Worm (Caenorhabditis elegans) whole organism, young adult: ENCODE measurements around the gene T26C5.2.

Experiments
- B0261.1 ChIP-seq: sonication (generic microtip); optimal IDR thresholded peaks from 2 replicates; lab custom pipeline; 2016; ENCODE audit warnings: mild to moderate bottlenecking, missing genetic modification characterization, moderate library complexity, missing compliant biosample characterization
- C06A6.2 ChIP-seq: fragments of 200-800 bp; sonication (Bioruptor generic); conservative IDR thresholded peaks from 2 replicates; pipeline ENCODE4 v1.3.6; 2022; ENCODE audit warnings: missing genetic modification characterization, missing compliant biosample characterization
- F10E7.11 ChIP-seq: sonication (generic microtip); optimal IDR thresholded peaks from 2 replicates; lab custom pipeline; 2017; ENCODE audit warnings: mild to moderate bottlenecking, missing genetic modification characterization, moderate library complexity, missing compliant biosample characterization
- F23B12.7 ChIP-seq: sonication (generic microtip); optimal IDR thresholded peaks from 2 replicates; lab custom pipeline; 2017; ENCODE audit warnings: missing genetic modification characterization, mild to moderate bottlenecking, missing compliant biosample characterization, antibody characterized with exemption, moderate library complexity; ENCODE audit not compliant: insufficient read depth
- F49E8.2 ChIP-seq: sonication (generic microtip); optimal IDR thresholded peaks from 3 replicates; lab custom pipeline; 2017; ENCODE audit warnings: missing genetic modification characterization, mild to moderate bottlenecking, missing compliant biosample characterization, antibody characterized with exemption, moderate library complexity; ENCODE audit not compliant: insufficient read depth
- F52B5.7 ChIP-seq: sonication (generic microtip); optimal IDR thresholded peaks from 2 replicates; lab custom pipeline; 2016; ENCODE audit warnings: mild to moderate bottlenecking, missing genetic modification characterization, missing compliant biosample characterization
- K12H6.12 ChIP-seq: fragments of 200-800 bp; sonication (Bioruptor generic); optimal IDR thresholded peaks from 2 replicates; lab custom pipeline; 2018; ENCODE audit warnings: mild to moderate bottlenecking, missing genetic modification characterization, missing compliant biosample characterization
- Y67H2A.10 ChIP-seq: fragments of 200-800 bp; sonication (Bioruptor generic); conservative IDR thresholded peaks from 2 replicates; pipeline ENCODE4 v1.3.6; 2022; ENCODE audit warnings: missing genetic modification reagents, missing genetic modification characterization, missing compliant biosample characterization
- aptf-2 ChIP-seq: fragments of 200-800 bp; sonication (Bioruptor generic); conservative IDR thresholded peaks from 2 replicates; pipeline ENCODE4 v1.3.6; 2022; ENCODE audit warnings: missing genetic modification reagents, missing genetic modification characterization, missing compliant biosample characterization
- atf-7 ChIP-seq: sonication (generic microtip); optimal IDR thresholded peaks from 2 replicates; lab custom pipeline; 2017; ENCODE audit warnings: mild to moderate bottlenecking, missing genetic modification characterization, missing compliant biosample characterization
- attf-3 ChIP-seq: fragments of 200-800 bp; sonication (Bioruptor generic); conservative IDR thresholded peaks from 2 replicates; pipeline ENCODE4 v1.3.6; 2022; ENCODE audit warnings: missing genetic modification reagents, missing genetic modification characterization, missing compliant biosample characterization
- cebp-2 ChIP-seq: fragments of 200-800 bp; sonication (Bioruptor generic); IDR thresholded peaks from 2 replicates; pipeline ENCODE4 v1.3.6; 2022; ENCODE audit warnings: missing genetic modification characterization, missing compliant biosample characterization
- ceh-27 ChIP-seq: fragments of 200-800 bp; sonication (Bioruptor generic); optimal IDR thresholded peaks from 2 replicates; lab custom pipeline; 2018; ENCODE audit warnings: mild to moderate bottlenecking, missing genetic modification characterization, moderate library complexity, missing compliant biosample characterization
- ceh-58 ChIP-seq: fragments of 200-800 bp; sonication (Bioruptor generic); IDR thresholded peaks from 2 replicates; pipeline ENCODE4 v1.3.6; 2022; ENCODE audit warnings: missing genetic modification characterization, missing compliant biosample characterization
- ceh-91 ChIP-seq: fragments of 200-800 bp; sonication (Bioruptor generic); IDR thresholded peaks from 2 replicates; pipeline ENCODE4 v1.3.6; 2022; ENCODE audit warnings: missing genetic modification reagents, missing genetic modification characterization, missing compliant biosample characterization
- dpl-1 ChIP-seq: fragments of 150-350 bp; optimal IDR thresholded peaks from 2 replicates; lab custom pipeline; 2014; ENCODE audit warnings: missing biosample characterization, missing genetic modification reagents, missing genetic modification characterization
- gei-17 ChIP-seq: fragments of 200-800 bp; sonication (Bioruptor generic); optimal IDR thresholded peaks from 2 replicates; lab custom pipeline; 2018; ENCODE audit warnings: mild to moderate bottlenecking, missing genetic modification characterization, missing compliant biosample characterization
- hmg-20 ChIP-seq: fragments of 200-800 bp; sonication (Bioruptor generic); IDR thresholded peaks from 2 replicates; pipeline ENCODE4 v1.3.6; 2022; ENCODE audit warnings: missing genetic modification reagents, missing genetic modification characterization, missing compliant biosample characterization
- hrde-1 ChIP-seq: sonication (generic microtip); optimal IDR thresholded peaks from 2 replicates; lab custom pipeline; 2016; ENCODE audit warnings: missing genetic modification characterization, mild to moderate bottlenecking, missing compliant biosample characterization, moderate library complexity, missing genotype, missing genetic modification reagents, borderline replicate concordance
- lin-26 ChIP-seq: fragments of 200-800 bp; sonication (Bioruptor generic); IDR thresholded peaks from 2 replicates; pipeline ENCODE4 v1.3.6; 2022; ENCODE audit warnings: missing genetic modification reagents, missing genetic modification characterization, missing compliant biosample characterization
- lin-35 ChIP-seq, 3 experiments: fragments of 150-350 bp in 2 of 3; sonication (generic microtip) in 1 of 3; optimal IDR thresholded peaks; 2 replicates each; lab custom pipeline; 2014 to 2018; ENCODE audit warnings: missing biosample characterization in 3 of 3, missing genetic modification characterization in 3 of 3, missing genetic modification reagents in 3 of 3
- lir-1 ChIP-seq: fragments of 200-800 bp; sonication (Bioruptor generic); conservative IDR thresholded peaks from 2 replicates; pipeline ENCODE4 v1.3.6; 2022; ENCODE audit warnings: missing genetic modification reagents, missing genetic modification characterization, missing compliant biosample characterization
- madf-8 ChIP-seq: fragments of 200-800 bp; sonication (Bioruptor generic); conservative IDR thresholded peaks from 2 replicates; pipeline ENCODE4 v1.3.6; 2022; ENCODE audit warnings: missing genetic modification reagents, missing genetic modification characterization, missing compliant biosample characterization
- mxl-1 ChIP-seq: sonication (generic microtip); optimal IDR thresholded peaks from 2 replicates; lab custom pipeline; 2016; ENCODE audit warnings: missing genetic modification characterization, missing compliant biosample characterization
- nfya-2 ChIP-seq: fragments of 200-800 bp; sonication (Bioruptor generic); IDR thresholded peaks from 2 replicates; pipeline ENCODE4 v1.3.6; 2022; ENCODE audit warnings: missing genetic modification reagents, missing genetic modification characterization, missing compliant biosample characterization
- nhr-179 ChIP-seq: sonication (generic microtip); optimal IDR thresholded peaks from 2 replicates; lab custom pipeline; 2016; ENCODE audit warnings: mild to moderate bottlenecking, missing genetic modification characterization, missing compliant biosample characterization
- snpc-1.1 ChIP-seq: sonication (generic microtip); optimal IDR thresholded peaks from 2 replicates; lab custom pipeline; 2017; ENCODE audit warnings: missing genetic modification characterization, mild to moderate bottlenecking, missing compliant biosample characterization, antibody characterized with exemption, moderate library complexity, missing genotype, missing genetic modification reagents; ENCODE audit not compliant: insufficient read depth
- snpc-3.4 ChIP-seq: sonication (generic microtip); optimal IDR thresholded peaks from 2 replicates; lab custom pipeline; 2017; ENCODE audit warnings: missing genetic modification characterization, mild to moderate bottlenecking, missing compliant biosample characterization, antibody characterized with exemption, moderate library complexity, missing genotype, missing genetic modification reagents
- somi-1 ChIP-seq: fragments of 200-800 bp; sonication (Bioruptor generic); optimal IDR thresholded peaks from 2 replicates; lab custom pipeline; 2018; ENCODE audit warnings: mild to moderate bottlenecking, missing genetic modification characterization, missing compliant biosample characterization
- tbp1 ChIP-seq: fragments of 200-800 bp; sonication (Bioruptor generic); optimal IDR thresholded peaks from 2 replicates; lab custom pipeline; 2018; ENCODE audit warnings: mild to moderate bottlenecking, missing genetic modification characterization, missing compliant biosample characterization
- tbx-9 ChIP-seq: sonication (generic microtip); optimal IDR thresholded peaks from 2 replicates; lab custom pipeline; 2016; ENCODE audit warnings: borderline replicate concordance, missing genetic modification characterization, inconsistent platforms, missing compliant biosample characterization
- xnd-1 ChIP-seq: sonication (generic microtip); optimal IDR thresholded peaks from 2 replicates; lab custom pipeline; 2016; ENCODE audit warnings: missing genotype, missing genetic modification reagents, missing genetic modification characterization, missing compliant biosample characterization
- ztf-22 ChIP-seq: fragments of 200-800 bp; sonication (Bioruptor generic); optimal IDR thresholded peaks from 2 replicates; lab custom pipeline; 2018; ENCODE audit warnings: mild to moderate bottlenecking, missing genetic modification characterization, moderate library complexity, missing compliant biosample characterization
- ztf-28 ChIP-seq: fragments of 200-800 bp; sonication (Bioruptor generic); IDR thresholded peaks from 2 replicates; pipeline ENCODE4 v1.3.6; 2022; ENCODE audit warnings: missing genetic modification reagents, missing genetic modification characterization, missing compliant biosample characterization
- ztf-3 ChIP-seq: fragments of 200-800 bp; sonication (Bioruptor generic); optimal IDR thresholded peaks from 2 replicates; lab custom pipeline; 2018; ENCODE audit warnings: mild to moderate bottlenecking, missing genetic modification characterization, missing compliant biosample characterization

T26C5.2 gene

DNA sequence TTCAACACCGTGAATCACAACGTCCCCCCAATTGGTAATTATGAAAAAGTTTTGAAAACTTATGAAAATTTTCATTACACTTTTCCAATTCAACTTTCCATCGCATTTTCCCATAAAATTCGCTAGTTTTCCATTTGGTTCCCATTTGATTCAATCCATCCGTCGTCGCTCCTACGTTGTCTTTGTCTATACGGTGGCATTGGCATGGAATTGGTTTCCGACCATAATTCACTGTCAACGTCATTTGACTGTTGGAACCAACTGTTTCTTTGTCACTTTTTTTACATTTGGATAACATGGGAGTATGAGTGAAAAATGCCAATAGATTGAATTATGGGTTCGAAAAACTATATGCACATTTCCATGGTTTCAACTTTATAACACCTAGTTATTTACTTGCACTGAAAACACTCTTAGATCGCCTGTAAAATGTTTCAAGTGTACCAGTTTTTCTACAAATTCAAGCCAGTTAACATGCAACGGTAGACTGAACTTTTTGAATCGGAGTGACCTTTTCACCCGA lies 25.1 kb downstream of the T26C5.2 start:
- TF ChIP-seq Y67H2A.10 (GFP tag; lab: Robert Waterston, UW) (no peak), ztf-22 (no peak), gei-17 (GFP tag; lab: Kevin White, UChicago) (no peak), somi-1 (no peak), F49E8.2 (no peak), K12H6.12 (tag; lab: Kevin White, UChicago) (no peak), madf-8 (GFP tag; lab: Robert Waterston, UW) (no peak), ztf-28 (GFP tag; lab: Robert Waterston, UW) (no peak), F10E7.11 (tag; lab: Kevin White, UChicago) (no peak), snpc-1.1 (no peak), lir-1 (GFP tag; lab: Robert Waterston, UW) (no peak), C06A6.2 (no peak), ceh-27 (GFP tag; lab: Kevin White, UChicago) (no peak), xnd-1 (tag; lab: Kevin White, UChicago) (no peak), tbp1 (no peak)

DNA sequence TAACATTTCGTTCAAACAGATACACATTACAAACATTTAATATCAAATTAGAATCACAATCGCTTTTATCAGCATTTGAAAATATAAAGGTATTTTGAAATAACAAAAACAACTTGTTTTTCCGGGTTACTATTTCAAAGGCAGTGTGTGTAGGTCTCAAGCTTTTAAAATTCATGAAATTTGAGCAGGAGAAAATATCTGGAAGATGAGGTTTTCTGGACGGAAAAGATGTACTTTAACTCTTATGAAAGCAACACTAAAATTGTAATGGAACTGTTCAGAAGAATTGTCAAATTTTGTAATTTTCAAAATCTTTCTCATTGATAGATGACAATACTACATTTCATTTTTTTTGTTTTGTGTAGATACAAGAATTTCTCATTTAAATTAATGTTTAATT lies 25.5 kb downstream of the T26C5.2 start:
- TF ChIP-seq Y67H2A.10 (GFP tag; lab: Robert Waterston, UW) (no peak), hmg-20 (GFP tag; lab: Robert Waterston, UW) (no peak), attf-3 (GFP tag; lab: Robert Waterston, UW) (no peak), nfya-2 (no peak), B0261.1 (no peak), F23B12.7 (tag; lab: Kevin White, UChicago) (no peak), atf-7 (tag; lab: Kevin White, UChicago) (no peak), nhr-179 (tag; lab: Kevin White, UChicago) (no peak), somi-1 (no peak)

DNA sequence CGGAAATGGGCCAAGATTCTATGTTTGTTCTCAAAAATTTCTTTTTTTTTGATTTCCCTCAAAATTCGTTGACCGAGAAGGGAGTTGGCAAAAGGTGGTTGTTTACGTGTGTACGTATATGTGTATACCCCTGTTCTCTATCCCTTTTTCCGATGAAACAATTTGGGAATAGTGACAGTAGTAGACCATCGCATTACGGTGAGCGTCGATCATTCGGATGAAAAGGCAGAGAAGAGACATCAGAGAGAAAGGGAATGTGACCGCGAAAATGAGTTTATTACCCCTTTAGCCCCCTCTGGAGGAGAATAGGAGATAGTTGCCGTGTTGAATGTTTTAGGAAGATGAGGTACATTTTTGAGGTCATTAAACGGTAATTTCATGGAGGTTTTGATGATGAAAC lies 27.0 kb downstream of the T26C5.2 start:
- TF ChIP-seq F52B5.7 (tag; lab: Kevin White, UChicago) (no peak), mxl-1 (no peak), ceh-58 (no peak), nfya-2 (no peak), hmg-20 (GFP tag; lab: Robert Waterston, UW) (no peak), gei-17 (GFP tag; lab: Kevin White, UChicago) (no peak), ceh-91 (GFP tag; lab: Robert Waterston, UW) (no peak), lin-35 (GFP tag; optimal IDR thresholded peaks at IDR 0.05; lab: Kevin White, UChicago) (no peak), hrde-1 (no peak), Y67H2A.10 (GFP tag; lab: Robert Waterston, UW) (no peak), lin-26 (GFP tag; lab: Robert Waterston, UW) (no peak), tbx-9 (tag; lab: Kevin White, UChicago) (no peak)

- no peak for TF ChIP-seq aptf-2 (GFP tag; lab: Robert Waterston, UW)
- no peak for TF ChIP-seq ztf-22
- TF ChIP-seq ceh-91 (GFP tag; lab: Robert Waterston, UW) = no peak
- TF ChIP-seq cebp-2 (GFP tag; lab: Robert Waterston, UW) = no peak
- TF ChIP-seq ztf-3 (GFP tag; lab: Kevin White, UChicago) = no peak
- TF ChIP-seq snpc-3.4 = no peak
- TF ChIP-seq dpl-1 = no peak
Observed at ce11 chrII:9261403-9261802, 28.4 kb downstream of the T26C5.2 start.
